Worm (Caenorhabditis elegans) whole organism, L3 larva: ENCODE measurements around the gene srh-186.

Experiments
- R02D3.7 ChIP-seq: fragments of 150-350 bp; optimal IDR thresholded peaks from 2 replicates; lab custom pipeline; 2014; ENCODE audit warnings: missing biosample characterization, missing genetic modification characterization
- aly-2 ChIP-seq: fragments of 150-350 bp; optimal IDR thresholded peaks from 2 replicates; lab custom pipeline; 2014; ENCODE audit warnings: missing biosample characterization, missing genetic modification characterization
- ama-1 ChIP-seq: fragments of 150-350 bp; optimal IDR thresholded peaks from 2 replicates; lab custom pipeline; 2018
- ceh-16 ChIP-seq: sonication (generic microtip); optimal IDR thresholded peaks from 2 replicates; lab custom pipeline; 2017; ENCODE audit warnings: missing biosample characterization, missing genetic modification characterization
- ceh-82 ChIP-seq: fragments of 150-350 bp; optimal IDR thresholded peaks from 2 replicates; lab custom pipeline; 2014; ENCODE audit warnings: missing biosample characterization, missing genetic modification characterization
- ceh-9 ChIP-seq: sonication (generic microtip); optimal IDR thresholded peaks from 2 replicates; lab custom pipeline; 2018; ENCODE audit warnings: missing biosample characterization, missing genetic modification characterization
- daf-12 ChIP-seq: fragments of 150-350 bp; optimal IDR thresholded peaks from 2 replicates; lab custom pipeline; 2014; ENCODE audit warnings: missing biosample characterization, missing genetic modification reagents, missing genetic modification characterization
- egl-27 ChIP-seq: sonication (generic microtip); optimal IDR thresholded peaks from 4 replicates; lab custom pipeline; 2017; ENCODE audit warnings: missing biosample characterization, missing genetic modification reagents, missing genetic modification characterization
- egl-5 ChIP-seq: fragments of 150-350 bp; optimal IDR thresholded peaks from 2 replicates; lab custom pipeline; 2017; ENCODE audit warnings: missing biosample characterization, missing genetic modification reagents, missing genetic modification characterization, inconsistent platforms
- elt-1 ChIP-seq: fragments of 150-350 bp; optimal IDR thresholded peaks from 2 replicates; lab custom pipeline; 2014; ENCODE audit warnings: missing biosample characterization, missing genetic modification characterization
- elt-2 ChIP-seq: sonication (generic microtip); optimal IDR thresholded peaks from 2 replicates; lab custom pipeline; 2016; ENCODE audit warnings: missing genetic modification reagents, mild to moderate bottlenecking, missing genetic modification characterization, missing compliant biosample characterization
- elt-3 ChIP-seq, 3 experiments: fragments of 150-350 bp in 1 of 3; sonication (generic microtip) in 2 of 3; optimal IDR thresholded peaks; 2 replicates in 2 of 3; 4 replicates in 1 of 3; lab custom pipeline; 2014 to 2017; ENCODE audit warnings: missing biosample characterization in 3 of 3, missing genetic modification characterization in 3 of 3
- fkh-10 ChIP-seq: sonication (generic microtip); optimal IDR thresholded peaks from 2 replicates; lab custom pipeline; 2017; ENCODE audit warnings: missing biosample characterization, missing genetic modification reagents, missing genetic modification characterization
- fos-1 ChIP-seq: fragments of 150-350 bp; optimal IDR thresholded peaks from 2 replicates; lab custom pipeline; 2014; ENCODE audit warnings: missing biosample characterization, missing genetic modification characterization
- hmg-11 ChIP-seq: sonication (generic microtip); optimal IDR thresholded peaks from 2 replicates; lab custom pipeline; 2016; ENCODE audit warnings: missing genetic modification characterization, missing compliant biosample characterization
- jun-1 ChIP-seq: fragments of 150-350 bp; optimal IDR thresholded peaks from 2 replicates; lab custom pipeline; 2014; ENCODE audit warnings: missing biosample characterization, missing genetic modification reagents, missing genetic modification characterization
- lin-15B ChIP-seq: fragments of 150-350 bp; optimal IDR thresholded peaks from 2 replicates; lab custom pipeline; 2014; ENCODE audit warnings: missing biosample characterization, missing genetic modification characterization
- mdl-1 ChIP-seq: fragments of 150-350 bp; optimal IDR thresholded peaks from 2 replicates; lab custom pipeline; 2014; ENCODE audit warnings: missing biosample characterization, missing genetic modification characterization
- mml-1 ChIP-seq: fragments of 150-350 bp; sonication (generic microtip); optimal IDR thresholded peaks from 3 replicates; lab custom pipeline; 2014; ENCODE audit warnings: missing biosample characterization, missing genetic modification characterization
- nfya-1 ChIP-seq: sonication (generic microtip); optimal IDR thresholded peaks from 2 replicates; lab custom pipeline; 2017; ENCODE audit warnings: missing genetic modification characterization, mild to moderate bottlenecking, missing compliant biosample characterization, antibody characterized with exemption, moderate library complexity; ENCODE audit not compliant: insufficient read depth
- nhr-12 ChIP-seq: fragments of 150-350 bp; optimal IDR thresholded peaks from 2 replicates; lab custom pipeline; 2014; ENCODE audit warnings: missing biosample characterization, missing genetic modification characterization
- nhr-237 ChIP-seq: fragments of 150-350 bp; optimal IDR thresholded peaks from 2 replicates; lab custom pipeline; 2014; ENCODE audit warnings: missing biosample characterization, missing genetic modification characterization
- nhr-25 ChIP-seq: sonication (generic microtip); optimal IDR thresholded peaks from 2 replicates; lab custom pipeline; 2017; ENCODE audit warnings: missing biosample characterization, missing genetic modification characterization
- nhr-43 ChIP-seq: sonication (generic microtip); optimal IDR thresholded peaks from 2 replicates; lab custom pipeline; 2016; ENCODE audit warnings: mild to moderate bottlenecking, missing genetic modification characterization, missing compliant biosample characterization; ENCODE audit not compliant: poor library complexity, severe bottlenecking
- nhr-67 ChIP-seq: fragments of 150-350 bp; optimal IDR thresholded peaks from 2 replicates; lab custom pipeline; 2014; ENCODE audit warnings: missing biosample characterization, missing genetic modification characterization
- nhr-76 ChIP-seq: fragments of 150-350 bp; sonication (generic microtip); optimal IDR thresholded peaks from 5 replicates; lab custom pipeline; 2014; ENCODE audit warnings: missing biosample characterization, missing genetic modification characterization
- pha-4 ChIP-seq: fragments of 150-350 bp; optimal IDR thresholded peaks from 2 replicates; lab custom pipeline; 2014; ENCODE audit warnings: missing biosample characterization, missing genetic modification reagents, missing genetic modification characterization
- pqm-1 ChIP-seq: fragments of 150-350 bp; optimal IDR thresholded peaks from 2 replicates; lab custom pipeline; 2017; ENCODE audit warnings: missing biosample characterization, missing genetic modification characterization, inconsistent platforms
- sea-2 ChIP-seq: fragments of 150-350 bp; sonication (generic microtip); optimal IDR thresholded peaks from 4 replicates; lab custom pipeline; 2014; ENCODE audit warnings: missing biosample characterization, missing genetic modification reagents, missing genetic modification characterization
- snpc-4 ChIP-seq: fragments of 150-350 bp; optimal IDR thresholded peaks from 2 replicates; lab custom pipeline; 2014; ENCODE audit warnings: missing biosample characterization, missing genetic modification characterization
- tbx-2 ChIP-seq: sonication (generic microtip); optimal IDR thresholded peaks from 2 replicates; lab custom pipeline; 2016; ENCODE audit warnings: mild to moderate bottlenecking, missing genetic modification characterization, missing compliant biosample characterization
- unc-39 ChIP-seq: sonication (generic microtip); optimal IDR thresholded peaks from 4 replicates; lab custom pipeline; 2017; ENCODE audit warnings: missing biosample characterization, missing genetic modification characterization
- unc-62 ChIP-seq: fragments of 150-350 bp; sonication (generic microtip); optimal IDR thresholded peaks from 4 replicates; lab custom pipeline; 2014; ENCODE audit warnings: missing biosample characterization, missing genetic modification reagents, missing genetic modification characterization
- zag-1 ChIP-seq: fragments of 150-350 bp; optimal IDR thresholded peaks from 2 replicates; lab custom pipeline; 2014; ENCODE audit warnings: missing biosample characterization, missing genetic modification characterization
- ztf-4 ChIP-seq: fragments of 150-350 bp; optimal IDR thresholded peaks from 2 replicates; lab custom pipeline; 2014; ENCODE audit warnings: missing biosample characterization, missing genetic modification characterization

The srh-186 gene

ce11 chrV:15917458-15917857, 38.1 kb upstream of the srh-186 start, which contains the start of gene F35E8.9:
F35E8.9 (minus strand) TSS chrV:15917558.
- no peak for TF ChIP-seq fos-1 (tag; lab: Kevin White, UChicago)
- TF ChIP-seq pha-4, result no peak
- no peak for TF ChIP-seq nhr-237
- TF ChIP-seq hmg-11, result no peak
- no peak for TF ChIP-seq nhr-76 (tag; lab: Kevin White, UChicago)
- no peak for TF ChIP-seq lin-15B (tag; lab: Kevin White, UChicago)
- no peak for TF ChIP-seq snpc-4 (tag; lab: Kevin White, UChicago)
- no peak for TF ChIP-seq aly-2 (tag; lab: Kevin White, UChicago)
- no peak for TF ChIP-seq elt-1
- TF ChIP-seq ama-1, result no peak
- TF ChIP-seq daf-12 (tag; lab: Kevin White, UChicago), result no peak
- no peak for TF ChIP-seq nfya-1 (tag; lab: Kevin White, UChicago)
- TF ChIP-seq R02D3.7, result no peak
- TF ChIP-seq jun-1 (tag; lab: Kevin White, UChicago), result no peak
- no peak for TF ChIP-seq egl-5 (tag; lab: Kevin White, UChicago)
- TF ChIP-seq mml-1 (tag; lab: Kevin White, UChicago), result no peak
- TF ChIP-seq ceh-16 (tag; lab: Kevin White, UChicago), result no peak
- TF ChIP-seq, all 47 proteins: peak for 0

DNA sequence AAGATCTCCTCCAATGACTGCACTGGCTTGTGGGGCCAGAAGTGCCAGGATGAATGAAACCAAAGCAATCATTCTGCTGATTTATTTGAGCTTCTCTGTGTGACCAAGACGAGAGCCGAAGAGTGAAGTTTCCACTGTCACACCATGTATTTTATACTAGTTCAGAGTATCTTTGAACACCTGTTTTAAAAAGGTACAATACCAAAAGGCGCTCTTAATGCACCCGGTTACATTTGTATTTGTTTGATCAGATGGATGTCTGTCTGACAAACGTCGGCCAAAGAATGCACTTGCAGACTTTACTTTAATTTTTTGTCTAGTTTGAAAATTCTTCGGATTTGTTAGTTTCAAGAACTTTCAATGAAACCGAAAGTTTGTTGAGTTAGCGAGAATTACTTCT, 35.3 kb upstream of the srh-186 start, which contains the start of gene F35E8.10:
Gene F35E8.10, minus strand, starts transcription at position 101 of the 400 bp plus-strand sequence.
- TF ChIP-seq elt-2 (tag; lab: Kevin White, UChicago) (no peak), R02D3.7 (no peak), pha-4 (no peak), sea-2 (no peak), ztf-4 (no peak), lin-15B (tag; lab: Kevin White, UChicago) (no peak), nhr-25 (tag; lab: Kevin White, UChicago) (no peak), mdl-1 (no peak), zag-1 (tag; lab: Kevin White, UChicago) (no peak), nhr-43 (tag; lab: Kevin White, UChicago) (no peak), ceh-9 (no peak), unc-62 (no peak)

- TF ChIP-seq nhr-12 (tag; lab: Kevin White, UChicago) (no peak), pqm-1 (tag; lab: Kevin White, UChicago) (peak; percentile 38), pha-4 (no peak), aly-2 (tag; lab: Kevin White, UChicago) (no peak), elt-2 (tag; lab: Kevin White, UChicago) (peak; percentile 46), unc-39 (tag; lab: Kevin White, UChicago) (no peak)
These were observed 34.5 kb upstream of the srh-186 start, which contains the start of gene cdr-1 for ce11 chrV:15921102-15921501. cdr-1 (plus strand) TSS chrV:15921309.

DNA sequence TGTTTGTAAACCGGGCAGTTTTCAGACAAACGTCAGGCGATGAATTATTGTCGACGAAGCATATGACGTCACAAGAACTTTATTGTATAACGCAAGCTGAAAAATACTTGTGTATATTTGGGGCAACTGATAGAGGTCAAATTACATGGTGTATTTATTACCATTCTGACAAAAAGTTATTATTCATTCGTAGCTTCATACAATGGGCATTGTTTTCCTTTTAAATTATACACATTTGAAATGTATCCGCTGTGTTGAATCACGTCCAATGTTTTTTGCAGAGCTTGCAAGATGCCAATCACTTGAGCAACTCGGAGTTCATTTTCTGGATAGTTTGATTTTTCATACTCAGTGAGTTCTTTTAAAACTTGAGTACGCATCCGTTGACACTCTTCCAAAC, 32.6 kb upstream of the srh-186 start, which contains the start of gene F35E8.13:
Gene F35E8.13, plus strand, starts transcription at position 301 of the 400 bp plus-strand sequence.
- no peak for TF ChIP-seq R02D3.7
- no peak for TF ChIP-seq nhr-67
- TF ChIP-seq pha-4, result no peak
- TF ChIP-seq nhr-76 (tag; lab: Kevin White, UChicago), result no peak
- no peak for TF ChIP-seq nhr-25 (tag; lab: Kevin White, UChicago)
- TF ChIP-seq jun-1 (tag; lab: Kevin White, UChicago), result no peak
- no peak for TF ChIP-seq pqm-1 (tag; lab: Kevin White, UChicago)
- no peak for TF ChIP-seq fos-1 (tag; lab: Kevin White, UChicago)
- TF ChIP-seq elt-3 (tag; optimal IDR thresholded peaks at IDR 0.05; lab: Kevin White, UChicago), result no peak
- TF ChIP-seq fkh-10 (GFP tag; lab: Kevin White, UChicago), result no peak
- no peak for TF ChIP-seq daf-12 (tag; lab: Kevin White, UChicago)
- TF ChIP-seq egl-27 (tag; lab: Kevin White, UChicago), result no peak
- TF ChIP-seq ama-1, result no peak
- TF ChIP-seq nfya-1 (tag; lab: Kevin White, UChicago), result no peak
- TF ChIP-seq sea-2, result no peak
- TF ChIP-seq tbx-2 (tag; lab: Kevin White, UChicago), result no peak
- TF ChIP-seq ceh-82 (tag; lab: Kevin White, UChicago), result no peak

ce11 chrV:15924307-15924706, 31.3 kb upstream of the srh-186 start, which contains the start of gene nhr-108:
nhr-108 (minus strand) TSS chrV:15924472.
- TF ChIP-seq ceh-9, result no peak
- peak; percentile 42 for TF ChIP-seq elt-2 (tag; lab: Kevin White, UChicago)
- TF ChIP-seq, all 47 proteins: peak for 1
